Worm (Caenorhabditis elegans): ENCODE data around the gene ZK892.3.

ZK892.3 gene

DNA sequence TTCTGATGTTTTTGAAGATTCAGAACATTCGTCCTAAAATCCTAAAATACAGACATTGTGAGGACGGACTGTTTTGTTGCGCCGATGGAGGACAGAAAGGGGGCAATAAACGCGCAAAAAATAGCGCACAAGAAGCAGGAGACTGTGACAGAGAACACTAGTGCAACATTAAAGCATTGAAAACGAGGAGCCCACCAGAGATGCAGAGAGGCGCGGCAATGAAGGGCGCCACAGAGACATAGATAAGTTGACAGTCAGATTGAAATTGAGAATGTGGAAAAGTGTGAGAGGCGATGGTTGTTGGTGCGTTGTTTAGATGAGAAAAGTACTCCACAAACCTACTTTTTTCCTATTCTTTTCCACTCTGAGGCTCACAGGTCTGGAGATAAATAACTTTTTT lies 26.7 kb upstream of the ZK892.3 start, which contains the start of gene aakg-5 (continued):
- TF ChIP-seq ekl-4 (GFP tag; IDR thresholded peaks at IDR 0.05), result peak; percentile 44; the same call in 1 of the 2 replicates
- peak; percentile 78 for TF ChIP-seq pha-4 (tag; optimal IDR thresholded peaks at IDR 0.05)
- TF ChIP-seq madf-10 (tag; optimal IDR thresholded peaks at IDR 0.05), result peak; percentile 22
- peak; percentile 84 for TF ChIP-seq nhr-80 (tag; optimal IDR thresholded peaks at IDR 0.05)
- TF ChIP-seq K12H6.12 (tag; optimal IDR thresholded peaks at IDR 0.05), result peak; percentile 62
- TF ChIP-seq repo-1 (tag; optimal IDR thresholded peaks at IDR 0.05), result no peak
- 0 out of 2 replicates have a peak, but pooled peaks have one; percentile 35 for TF ChIP-seq nfyb-1 (GFP tag; IDR thresholded peaks at IDR 0.05)
- peak; percentile 91 for TF ChIP-seq hmg-1.2 (GFP tag; IDR thresholded peaks at IDR 0.05)
- TF ChIP-seq rcor-1 (GFP tag; IDR thresholded peaks at IDR 0.05), result no peak
- TF ChIP-seq ztf-6 (GFP tag; IDR thresholded peaks at IDR 0.05), result no peak

DNA sequence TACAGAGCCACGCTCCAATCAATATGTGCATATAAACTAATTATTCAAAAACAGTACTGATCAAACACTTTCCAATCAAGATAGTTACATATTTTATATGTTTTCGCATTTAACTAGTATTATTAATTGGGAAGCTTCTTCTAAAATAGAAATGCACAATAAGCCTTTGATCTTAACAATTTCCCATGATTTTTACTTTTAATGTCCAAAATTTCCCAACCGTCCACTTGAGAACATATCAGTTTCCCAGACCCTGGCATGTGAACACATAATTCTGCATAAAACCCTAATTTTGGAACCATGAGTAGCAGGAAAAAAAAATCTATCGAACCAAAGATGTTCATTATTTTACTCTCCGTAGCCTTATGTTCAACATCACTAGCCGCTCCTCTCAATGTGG lies 25.2 kb upstream of the ZK892.3 start, which contains the start of gene R53.8:
TSS of gene R53.8 (plus strand) at position 301 of the 400 bp plus-strand sequence.
- TF ChIP-seq Y53F4B.3 (GFP tag; IDR thresholded peaks at IDR 0.05), result no peak
- TF ChIP-seq nfya-2 (GFP tag; IDR thresholded peaks at IDR 0.05), result no peak
- no peak for TF ChIP-seq Y79H2A.3 (GFP tag; conservative IDR thresholded peaks at IDR 0.05)
- TF ChIP-seq F52B5.7 (tag; optimal IDR thresholded peaks at IDR 0.05), result no peak
- no peak for TF ChIP-seq F55B11.4 (tag; optimal IDR thresholded peaks at IDR 0.05; ENCODE audit: borderline replicate concordance, insufficient read depth)
- no peak for TF ChIP-seq snpc-3.4 (tag; optimal IDR thresholded peaks at IDR 0.05)
- TF ChIP-seq attf-3 (GFP tag; conservative IDR thresholded peaks at IDR 0.05), result no peak
- TF ChIP-seq nhr-120 (GFP tag; IDR thresholded peaks at IDR 0.05), result no peak

DNA sequence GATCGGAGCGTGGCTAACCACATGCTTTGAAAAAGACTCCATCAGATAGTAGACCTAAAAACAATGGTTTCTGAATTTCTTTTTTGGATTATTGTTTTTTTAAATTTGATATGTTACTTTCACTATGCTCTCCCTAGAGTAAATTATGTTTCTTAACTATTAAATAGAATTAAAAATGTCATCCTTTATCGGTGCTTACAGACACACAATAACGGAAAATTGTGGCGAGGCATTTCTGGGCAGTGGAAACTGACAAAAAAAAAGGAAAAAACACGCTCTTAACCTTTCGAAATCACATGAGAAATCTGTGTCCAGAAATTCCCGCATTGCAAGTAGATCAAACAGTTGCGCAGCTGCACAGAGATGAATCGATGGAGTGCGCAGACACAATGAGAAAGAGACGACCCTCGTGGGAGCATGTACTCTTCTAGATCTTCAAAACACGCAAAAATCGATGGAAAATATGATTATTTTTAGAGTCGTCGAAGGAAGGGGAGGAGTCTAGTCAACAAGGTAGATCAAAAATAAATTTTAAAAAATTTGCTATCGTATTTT lies 21.5 kb upstream of the ZK892.3 start, which contains the start of gene ZK892.6:
TSS of gene ZK892.6 (minus strand) at position 51 of the 555 bp plus-strand sequence.
- TF ChIP-seq efl-1 (GFP tag; optimal IDR thresholded peaks at IDR 0.05) (peak; percentile 80), hrde-1 (tag; optimal IDR thresholded peaks at IDR 0.05; ENCODE audit: borderline replicate concordance) (no peak), madf-6 (GFP tag; IDR thresholded peaks at IDR 0.05) (peak; percentile 70)

DNA sequence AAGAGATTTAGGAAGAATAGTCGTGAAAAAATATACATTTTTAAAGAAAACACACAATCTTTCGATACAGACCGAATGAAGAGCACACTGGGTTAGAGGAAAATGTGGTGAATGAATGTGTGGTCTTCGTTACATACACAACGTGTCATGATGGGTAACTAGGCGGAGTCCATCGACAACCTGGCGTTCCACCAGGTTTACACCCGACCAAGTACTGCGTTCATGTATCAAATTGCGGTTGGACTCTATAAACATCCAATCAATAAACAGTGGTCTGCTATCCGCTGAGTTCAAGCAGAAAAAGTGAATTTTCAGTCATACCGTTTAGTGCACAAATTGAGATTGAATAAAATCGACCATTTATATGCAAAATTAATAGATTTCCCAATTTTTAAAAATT lies 19.9 kb upstream of the ZK892.3 start, which contains the start of gene sdz-38:
TSS of gene sdz-38 (minus strand) at position 101 of the 400 bp plus-strand sequence.
- TF ChIP-seq nfya-2 (GFP tag; IDR thresholded peaks at IDR 0.05), result no peak
- no peak for TF ChIP-seq mel-28 (tag; optimal IDR thresholded peaks at IDR 0.05; ENCODE audit: borderline replicate concordance)
- TF ChIP-seq madf-3 (GFP tag; IDR thresholded peaks at IDR 0.05), result 0 out of 2 replicates have a peak, but pooled peaks have one; percentile 10

DNA sequence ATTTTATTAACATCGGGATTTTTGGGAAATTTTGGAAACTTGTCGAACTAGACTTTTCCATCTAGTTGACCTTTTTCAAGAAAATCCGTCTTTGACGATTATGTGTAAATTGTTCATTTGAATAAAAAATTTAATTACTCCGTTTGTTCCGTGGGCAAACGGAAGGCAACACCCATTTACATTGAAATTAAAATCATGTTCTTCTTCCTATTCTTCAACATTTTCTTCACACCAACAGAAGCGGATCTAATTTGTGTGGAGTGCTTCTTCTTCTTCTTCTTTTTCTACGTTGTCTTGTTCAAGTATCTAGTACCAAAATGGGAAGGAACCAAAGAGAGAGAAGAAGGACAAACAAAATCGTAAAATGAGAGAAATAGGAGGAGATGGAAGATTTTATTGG lies 19.2 kb upstream of the ZK892.3 start:
- TF ChIP-seq nfya-1 (tag; optimal IDR thresholded peaks at IDR 0.05; ENCODE audit: borderline replicate concordance, insufficient read depth) (no peak), somi-1 (GFP tag; optimal IDR thresholded peaks at IDR 0.05) (no peak), ztf-25 (GFP tag; IDR thresholded peaks at IDR 0.05) (no peak), ceh-79 (tag; optimal IDR thresholded peaks at IDR 0.05) (no peak), ekl-4 (GFP tag; IDR thresholded peaks at IDR 0.05) (no peak), nhr-27 (tag; optimal IDR thresholded peaks at IDR 0.05) (no peak), B0336.3 (GFP tag; IDR thresholded peaks at IDR 0.05) (no peak), die-1 (tag; optimal IDR thresholded peaks at IDR 0.05) (no peak), snpc-1.3 (tag; optimal IDR thresholded peaks at IDR 0.05; ENCODE audit: insufficient read depth) (no peak), sdz-38 (tag; optimal IDR thresholded peaks at IDR 0.05) (no peak), cebp-2 (GFP tag; IDR thresholded peaks at IDR 0.05) (no peak), him-1 (tag; optimal IDR thresholded peaks at IDR 0.05) (no peak), F39B2.1 (GFP tag; IDR thresholded peaks at IDR 0.05) (no peak), ets-4 (GFP tag; optimal IDR thresholded peaks at IDR 0.05) (no peak), aptf-2 (GFP tag; conservative IDR thresholded peaks at IDR 0.05) (no peak)

All from whole organism, young adult.